Worm (Caenorhabditis elegans) whole organism, young adult: ENCODE measurements around the gene ZK686.1.

Source experiments
- B0035.1 ChIP-seq: sonication (generic microtip); optimal IDR thresholded peaks from 2 replicates; lab custom pipeline; 2016; ENCODE audit warnings: missing genetic modification characterization, mild to moderate bottlenecking, missing compliant biosample characterization, missing genotype, missing genetic modification reagents
- B0261.1 ChIP-seq: sonication (generic microtip); optimal IDR thresholded peaks from 2 replicates; lab custom pipeline; 2016; ENCODE audit warnings: mild to moderate bottlenecking, missing genetic modification characterization, moderate library complexity, missing compliant biosample characterization
- C06A6.2 ChIP-seq: fragments of 200-800 bp; sonication (Bioruptor generic); conservative IDR thresholded peaks from 2 replicates; pipeline ENCODE4 v1.3.6; 2022; ENCODE audit warnings: missing genetic modification characterization, missing compliant biosample characterization
- C17E4.6 ChIP-seq: fragments of 200-800 bp; sonication (Bioruptor generic); IDR thresholded peaks from 2 replicates; pipeline ENCODE4 v1.3.6; 2022; ENCODE audit warnings: missing genetic modification reagents, missing genetic modification characterization, missing compliant biosample characterization
- F39B2.1 ChIP-seq: fragments of 200-800 bp; sonication (Bioruptor generic); IDR thresholded peaks from 2 replicates; pipeline ENCODE4 v1.3.6; 2022; ENCODE audit warnings: missing genetic modification reagents, missing genetic modification characterization, missing compliant biosample characterization
- K12H6.12 ChIP-seq: fragments of 200-800 bp; sonication (Bioruptor generic); optimal IDR thresholded peaks from 2 replicates; lab custom pipeline; 2018; ENCODE audit warnings: mild to moderate bottlenecking, missing genetic modification characterization, missing compliant biosample characterization
- ZK185.1 ChIP-seq: sonication (generic microtip); optimal IDR thresholded peaks from 2 replicates; lab custom pipeline; 2016; ENCODE audit warnings: mild to moderate bottlenecking, missing genetic modification characterization, missing compliant biosample characterization; ENCODE audit not compliant: poor library complexity, severe bottlenecking
- ama-1 ChIP-seq, 3 experiments: fragments of 150-350 bp in 1 of 3; sonication (generic microtip) in 2 of 3; optimal IDR thresholded peaks; 2 replicates each; lab custom pipeline; 2014 to 2018; ENCODE audit warnings: missing biosample characterization in 2 of 3, missing genetic modification characterization in 2 of 3, missing genetic modification reagents in 2 of 3
- athp-1 ChIP-seq: sonication (generic microtip); optimal IDR thresholded peaks from 2 replicates; lab custom pipeline; 2017; ENCODE audit warnings: mild to moderate bottlenecking, missing genetic modification characterization, missing compliant biosample characterization
- attf-5 ChIP-seq: fragments of 200-800 bp; sonication (Bioruptor generic); optimal IDR thresholded peaks from 2 replicates; lab custom pipeline; 2018; ENCODE audit warnings: mild to moderate bottlenecking, missing genetic modification characterization, missing compliant biosample characterization
- ccch-3 ChIP-seq: fragments of 200-800 bp; sonication (Bioruptor generic); optimal IDR thresholded peaks from 2 replicates; lab custom pipeline; 2018; ENCODE audit warnings: mild to moderate bottlenecking, missing genetic modification characterization, missing compliant biosample characterization
- cebp-1 ChIP-seq, 2 experiments: fragments of 200-800 bp in 1 of 2; sonication (Bioruptor generic) in 1 of 2; sonication (generic microtip) in 1 of 2; IDR thresholded peaks in 1 of 2; optimal IDR thresholded peaks in 1 of 2; 2 replicates each; pipeline versions ENCODE4 v1.3.6 to Lab custom; 2017 to 2022; ENCODE audit warnings: missing compliant biosample characterization in 2 of 2, missing genetic modification characterization in 2 of 2, mild to moderate bottlenecking in 1 of 2, missing genetic modification reagents in 1 of 2, moderate library complexity in 1 of 2
- ceh-27 ChIP-seq: fragments of 200-800 bp; sonication (Bioruptor generic); optimal IDR thresholded peaks from 2 replicates; lab custom pipeline; 2018; ENCODE audit warnings: mild to moderate bottlenecking, missing genetic modification characterization, moderate library complexity, missing compliant biosample characterization
- ceh-58 ChIP-seq: fragments of 200-800 bp; sonication (Bioruptor generic); IDR thresholded peaks from 2 replicates; pipeline ENCODE4 v1.3.6; 2022; ENCODE audit warnings: missing genetic modification characterization, missing compliant biosample characterization
- dox-1 ChIP-seq: fragments of 200-800 bp; sonication (Bioruptor generic); IDR thresholded peaks from 2 replicates; pipeline ENCODE4 v1.3.6; 2022; ENCODE audit warnings: missing genetic modification reagents, missing genetic modification characterization, missing compliant biosample characterization
- dpl-1 ChIP-seq: fragments of 150-350 bp; optimal IDR thresholded peaks from 2 replicates; lab custom pipeline; 2014; ENCODE audit warnings: missing biosample characterization, missing genetic modification reagents, missing genetic modification characterization
- egrh-3 ChIP-seq: fragments of 200-800 bp; sonication (Bioruptor generic); IDR thresholded peaks from 2 replicates; pipeline ENCODE4 v1.3.6; 2022; ENCODE audit warnings: missing genetic modification reagents, missing genetic modification characterization, missing compliant biosample characterization
- ekl-4 ChIP-seq: fragments of 200-800 bp; sonication (Bioruptor generic); IDR thresholded peaks from 2 replicates; pipeline ENCODE4 v1.3.6; 2022; ENCODE audit warnings: missing genetic modification reagents, missing genetic modification characterization, missing compliant biosample characterization
- fkh-3 ChIP-seq: sonication (generic microtip); optimal IDR thresholded peaks from 2 replicates; lab custom pipeline; 2016; ENCODE audit warnings: mild to moderate bottlenecking, missing genetic modification characterization, missing compliant biosample characterization
- hmg-1.2 ChIP-seq: fragments of 200-800 bp; sonication (Bioruptor generic); IDR thresholded peaks from 2 replicates; pipeline ENCODE4 v1.3.6; 2022; ENCODE audit warnings: missing genetic modification reagents, missing genetic modification characterization, missing compliant biosample characterization
- let-526 ChIP-seq: fragments of 200-800 bp; sonication (Bioruptor generic); IDR thresholded peaks from 2 replicates; pipeline ENCODE4 v1.3.6; 2022; ENCODE audit warnings: missing genetic modification reagents, missing genetic modification characterization, missing compliant biosample characterization
- let-607 ChIP-seq, 2 experiments: fragments of 200-800 bp in 1 of 2; sonication (Bioruptor generic) in 1 of 2; sonication (generic microtip) in 1 of 2; optimal IDR thresholded peaks; 2 replicates each; lab custom pipeline; 2016 to 2018; ENCODE audit warnings: mild to moderate bottlenecking in 2 of 2, missing compliant biosample characterization in 2 of 2, missing genetic modification characterization in 2 of 2, moderate library complexity in 2 of 2, missing genotype in 1 of 2
- lin-35 ChIP-seq, 3 experiments: fragments of 150-350 bp in 2 of 3; sonication (generic microtip) in 1 of 3; optimal IDR thresholded peaks; 2 replicates each; lab custom pipeline; 2014 to 2018; ENCODE audit warnings: missing biosample characterization in 3 of 3, missing genetic modification characterization in 3 of 3, missing genetic modification reagents in 3 of 3
- lir-1 ChIP-seq: fragments of 200-800 bp; sonication (Bioruptor generic); conservative IDR thresholded peaks from 2 replicates; pipeline ENCODE4 v1.3.6; 2022; ENCODE audit warnings: missing genetic modification reagents, missing genetic modification characterization, missing compliant biosample characterization
- madf-8 ChIP-seq: fragments of 200-800 bp; sonication (Bioruptor generic); conservative IDR thresholded peaks from 2 replicates; pipeline ENCODE4 v1.3.6; 2022; ENCODE audit warnings: missing genetic modification reagents, missing genetic modification characterization, missing compliant biosample characterization
- nfyb-1 ChIP-seq: fragments of 200-800 bp; sonication (Bioruptor generic); IDR thresholded peaks from 2 replicates; pipeline ENCODE4 v1.3.6; 2022; ENCODE audit warnings: missing genetic modification reagents, missing genetic modification characterization, missing compliant biosample characterization
- pbrm-1 ChIP-seq: fragments of 200-800 bp; sonication (Bioruptor generic); IDR thresholded peaks from 2 replicates; pipeline ENCODE4 v1.3.6; 2022; ENCODE audit warnings: missing genetic modification reagents, missing genetic modification characterization, missing compliant biosample characterization
- rpc-1 ChIP-seq, 2 experiments: fragments of 150-350 bp in 1 of 2; sonication (generic microtip) in 1 of 2; optimal IDR thresholded peaks; 2 replicates each; lab custom pipeline; 2014 to 2018; ENCODE audit warnings: missing biosample characterization in 1 of 2, missing genetic modification characterization in 1 of 2, missing genetic modification reagents in 1 of 2, missing genotype in 1 of 2
- snpc-1.3 ChIP-seq: sonication (generic microtip); optimal IDR thresholded peaks from 2 replicates; lab custom pipeline; 2017; ENCODE audit warnings: missing genetic modification characterization, mild to moderate bottlenecking, missing compliant biosample characterization, antibody characterized with exemption, moderate library complexity, missing genotype, missing genetic modification reagents; ENCODE audit not compliant: insufficient read depth
- snpc-3.4 ChIP-seq: sonication (generic microtip); optimal IDR thresholded peaks from 2 replicates; lab custom pipeline; 2017; ENCODE audit warnings: missing genetic modification characterization, mild to moderate bottlenecking, missing compliant biosample characterization, antibody characterized with exemption, moderate library complexity, missing genotype, missing genetic modification reagents
- tbp1 ChIP-seq: fragments of 200-800 bp; sonication (Bioruptor generic); optimal IDR thresholded peaks from 2 replicates; lab custom pipeline; 2018; ENCODE audit warnings: mild to moderate bottlenecking, missing genetic modification characterization, missing compliant biosample characterization
- tbx-9 ChIP-seq: sonication (generic microtip); optimal IDR thresholded peaks from 2 replicates; lab custom pipeline; 2016; ENCODE audit warnings: borderline replicate concordance, missing genetic modification characterization, inconsistent platforms, missing compliant biosample characterization
- unc-130 ChIP-seq: sonication (generic microtip); optimal IDR thresholded peaks from 2 replicates; lab custom pipeline; 2016; ENCODE audit warnings: missing genetic modification reagents, missing genetic modification characterization, missing compliant biosample characterization
- xnd-1 ChIP-seq: sonication (generic microtip); optimal IDR thresholded peaks from 2 replicates; lab custom pipeline; 2016; ENCODE audit warnings: missing genotype, missing genetic modification reagents, missing genetic modification characterization, missing compliant biosample characterization

The ZK686.1 gene

DNA sequence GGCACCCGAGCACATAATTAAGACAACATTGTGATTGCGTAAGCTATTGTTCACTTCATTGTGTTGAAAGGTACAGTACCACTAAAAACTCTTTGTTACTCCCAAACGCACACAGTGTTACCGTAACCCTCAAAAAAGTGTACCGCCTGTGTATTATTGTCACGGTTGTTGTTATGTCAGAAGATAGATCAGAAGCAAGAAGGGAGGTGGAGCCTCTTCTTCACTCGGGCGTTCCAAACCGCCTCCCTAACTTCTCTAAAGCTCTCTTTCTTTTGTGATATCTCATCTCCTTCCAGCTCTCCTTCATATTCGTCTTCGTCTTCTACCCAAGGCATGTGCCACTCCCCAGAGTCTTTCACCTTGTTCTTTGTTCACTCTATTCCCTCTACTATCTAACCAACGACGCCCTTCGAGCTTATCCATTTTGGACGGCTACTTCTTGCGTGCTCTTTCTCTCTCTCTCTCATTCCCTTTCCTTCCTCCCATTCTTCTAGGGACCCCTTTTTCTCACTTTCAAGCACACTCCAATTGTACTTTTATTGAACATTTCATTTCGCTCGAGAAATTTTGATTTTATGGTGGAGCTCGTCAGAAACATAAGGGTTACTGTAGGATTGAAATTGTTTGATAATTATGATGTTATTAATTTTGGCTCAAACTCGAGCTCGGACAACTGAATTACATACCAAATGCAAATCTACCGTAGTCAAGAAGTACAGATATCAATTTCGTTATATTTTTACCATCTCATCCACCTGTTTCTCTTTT lies 47.3 kb upstream of the ZK686.1 start (continued):
- TF ChIP-seq rpc-1 (optimal IDR thresholded peaks at IDR 0.05; lab: Kevin White, UChicago) (no peak), rpc-1 (tag; optimal IDR thresholded peaks at IDR 0.05; lab: Kevin White, UChicago) (no peak), fkh-3 (tag; lab: Kevin White, UChicago) (no peak), ceh-27 (GFP tag; lab: Kevin White, UChicago) (peak; percentile 27), pbrm-1 (no peak), lin-35 (GFP tag; optimal IDR thresholded peaks at IDR 0.05; lab: Kevin White, UChicago) (peak in 1 of 3 experiments; percentile 37), xnd-1 (no peak), ama-1 (optimal IDR thresholded peaks at IDR 0.05; lab: Kevin White, UChicago) (no peak), ama-1 (GFP tag; optimal IDR thresholded peaks at IDR 0.05; lab: Kevin White, UChicago) (peak in 1 of 2 experiments; percentile 33), let-526 (GFP tag; lab: Robert Waterston, UW) (no peak), hmg-1.2 (GFP tag; lab: Robert Waterston, UW) (peak; percentile 5; the same call in 1 of the 2 replicates), let-607 (tag; optimal IDR thresholded peaks at IDR 0.05; lab: Kevin White, UChicago) (no peak), madf-8 (GFP tag; lab: Robert Waterston, UW) (no peak), C06A6.2 (GFP tag; lab: Robert Waterston, UW) (no peak), ceh-58 (GFP tag; lab: Robert Waterston, UW) (no peak), lir-1 (GFP tag; lab: Robert Waterston, UW) (no peak), C17E4.6 (GFP tag; lab: Robert Waterston, UW) (no peak), nfyb-1 (GFP tag; lab: Robert Waterston, UW) (peak; percentile 27; the same call in 1 of the 2 replicates), athp-1 (tag; lab: Kevin White, UChicago) (no peak), dpl-1 (no peak), K12H6.12 (tag; lab: Kevin White, UChicago) (peak; percentile 16), dox-1 (GFP tag; lab: Robert Waterston, UW) (peak; percentile 36; the same call in 1 of the 2 replicates), ZK185.1 (no peak), ekl-4 (0 out of 2 replicates have a peak, but pooled peaks have one; percentile 45), unc-130 (no peak)

DNA sequence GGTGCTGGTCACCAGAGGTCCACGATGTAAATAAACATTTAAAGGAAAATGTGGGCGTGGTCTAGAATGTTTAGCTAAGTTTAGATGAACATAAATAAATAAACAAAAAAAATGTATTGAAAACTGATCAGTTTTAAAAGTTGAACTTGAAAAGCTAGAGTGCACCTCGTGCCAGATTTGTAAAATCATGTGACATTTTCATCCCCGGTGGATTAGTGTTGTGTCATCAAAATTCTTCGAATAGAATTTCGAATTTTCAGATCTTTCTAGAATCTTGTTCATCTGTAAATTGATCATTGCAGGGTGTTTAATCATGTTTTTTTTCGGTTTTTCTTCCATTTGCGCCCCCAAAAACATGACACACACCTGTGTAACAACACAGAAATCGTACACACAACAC lies 46.4 kb upstream of the ZK686.1 start:
- no peak for TF ChIP-seq tbx-9 (tag; lab: Kevin White, UChicago)
- no peak for TF ChIP-seq B0261.1 (tag; lab: Kevin White, UChicago)
- no peak for TF ChIP-seq F39B2.1 (GFP tag; lab: Robert Waterston, UW)
- TF ChIP-seq B0035.1 (tag; lab: Kevin White, UChicago) = no peak
- TF ChIP-seq attf-5 = no peak
- no peak for TF ChIP-seq tbp1 (GFP tag; lab: Kevin White, UChicago)
- TF ChIP-seq snpc-1.3 = no peak
- TF ChIP-seq ccch-3 (GFP tag; lab: Kevin White, UChicago) = no peak
- TF ChIP-seq cebp-1 (GFP tag; IDR thresholded peaks at IDR 0.05; lab: Robert Waterston, UW) = no peak
- no peak for TF ChIP-seq cebp-1 (tag; optimal IDR thresholded peaks at IDR 0.05; lab: Kevin White, UChicago)
- TF ChIP-seq let-526 (GFP tag; lab: Robert Waterston, UW) = no peak
- no peak for TF ChIP-seq egrh-3 (GFP tag; lab: Robert Waterston, UW)
- TF ChIP-seq ama-1 (optimal IDR thresholded peaks at IDR 0.05; lab: Kevin White, UChicago) = no peak
- no peak for TF ChIP-seq ama-1 (GFP tag; optimal IDR thresholded peaks at IDR 0.05; lab: Kevin White, UChicago)
- no peak for TF ChIP-seq snpc-3.4 (tag; lab: Kevin White, UChicago)
